Worm (Caenorhabditis elegans): ENCODE results near the gene idh-2.

Gene idh-2

DNA sequence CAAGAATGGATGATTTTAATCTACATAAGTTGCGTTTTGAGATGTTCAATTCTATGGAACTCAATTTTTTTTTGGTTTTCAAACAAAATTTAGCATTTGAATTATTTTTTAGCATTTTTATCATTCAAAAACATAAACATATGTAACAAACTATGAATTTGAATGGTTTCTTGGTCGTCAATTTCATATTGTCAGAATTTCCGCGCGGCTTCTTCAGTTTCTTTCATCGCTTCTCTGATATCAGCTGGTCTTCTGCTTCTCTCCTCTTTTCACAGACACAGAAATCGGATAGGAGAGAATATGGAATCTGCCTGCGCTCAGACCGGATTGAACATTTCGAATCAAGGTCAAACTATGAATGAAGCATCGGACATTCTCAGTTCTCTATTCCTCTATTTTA is 50.9 kb downstream of the idh-2 start, which contains the start of gene C03A3.9:
Gene C03A3.9, plus strand, starts transcription at position 301 of the 400 bp plus-strand sequence.
- TF ChIP-seq pha-4 (tag; optimal IDR thresholded peaks at IDR 0.05): no peak
- no peak for TF ChIP-seq ets-4 (tag; optimal IDR thresholded peaks at IDR 0.05)
- TF ChIP-seq che-1 (tag; optimal IDR thresholded peaks at IDR 0.05): no peak
- no peak for TF ChIP-seq hlh-6 (tag; optimal IDR thresholded peaks at IDR 0.05)
